Fruit fly (Drosophila melanogaster) S2 (cell line): ENCODE data around the gene CG11563.

ENCODE experiments used
- CG8478 ChIP-seq: fragments of >200 bp; optimal IDR thresholded peaks from 2 replicates; lab custom pipeline; 2018
- CTCF ChIP-seq, 2 experiments: fragments of >200 bp; optimal IDR thresholded peaks; 2 replicates each; lab custom pipeline; 2018

DNA sequence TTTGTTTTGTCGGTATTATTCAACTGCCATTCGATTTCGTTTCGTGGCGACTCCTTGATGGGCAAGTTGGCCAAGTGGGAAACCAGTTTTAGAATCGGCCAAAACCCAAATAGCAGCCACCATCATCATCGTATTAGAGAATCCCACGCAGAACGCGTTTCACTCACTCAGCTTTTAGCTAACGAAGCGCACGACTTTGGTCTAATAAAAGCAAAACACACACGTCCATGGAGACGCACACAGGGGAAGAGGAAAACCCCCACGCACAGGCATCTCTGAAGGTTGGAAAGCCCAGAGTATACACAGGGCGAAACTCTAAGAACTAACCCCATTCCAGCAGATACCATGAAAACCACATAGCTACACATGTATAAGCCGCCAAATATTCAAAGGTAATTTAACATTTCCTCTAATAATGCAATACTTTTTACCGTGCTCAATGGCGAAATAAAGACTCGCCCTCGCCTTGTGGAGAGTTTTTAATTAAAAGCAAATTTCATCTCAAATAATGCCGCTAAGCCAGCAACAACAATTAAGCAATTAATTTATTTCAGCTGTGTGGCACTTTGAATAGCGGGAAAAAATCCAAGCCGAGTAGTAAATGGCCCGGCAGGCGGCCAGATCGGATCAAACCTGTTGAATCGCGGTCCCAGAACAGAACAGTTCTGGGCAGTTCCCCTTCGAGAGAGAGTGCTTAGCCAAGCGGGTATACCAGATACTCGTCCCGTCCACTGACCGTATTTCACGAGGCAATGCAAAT is 25.4 kb upstream of the CG11563 start:
- no peak for TF ChIP-seq CTCF (optimal IDR thresholded peaks at IDR 0.05; lab: Kevin White, UChicago)
- no peak for TF ChIP-seq CG8478 (lab: Kevin White, UChicago)
